Fruit fly (Drosophila melanogaster) whole organism, embryonic: ENCODE measurements around the gene Ugt35E2.
A peak's percentile ranks its signal among the peaks of the same experiment; 100 is the strongest.

ENCODE experiments used
- Ada2b ChIP-seq: fragments of 200-800 bp; sonication (Bioruptor generic); IDR thresholded peaks from 2 replicates; pipeline ENCODE4 v1.3.6; 2022; ENCODE audit warnings: missing biosample characterization, missing genetic modification characterization
- Aef1 ChIP-seq: fragments of 200-800 bp; sonication (Bioruptor generic); IDR thresholded peaks from 3 replicates; pipeline ENCODE4 v1.3.6; 2022; ENCODE audit warnings: missing biosample characterization, missing genetic modification characterization
- Bteb2 ChIP-seq: fragments of 200-800 bp; sonication (Bioruptor generic); optimal IDR thresholded peaks from 2 replicates; lab custom pipeline; 2016; ENCODE audit warnings: missing biosample characterization, missing genetic modification characterization
- CG10267 ChIP-seq: fragments of 200-800 bp; sonication (Bioruptor generic); optimal IDR thresholded peaks from 2 replicates; lab custom pipeline; 2018; ENCODE audit warnings: missing biosample characterization, mild to moderate bottlenecking, missing genetic modification characterization, moderate library complexity
- CG10462 ChIP-seq: fragments of 200-800 bp; sonication (Bioruptor generic); optimal IDR thresholded peaks from 2 replicates; lab custom pipeline; 2016; ENCODE audit warnings: missing biosample characterization, missing genetic modification characterization
- CG12155 ChIP-seq: fragments of 200-800 bp; sonication (Bioruptor generic); optimal IDR thresholded peaks from 3 replicates; lab custom pipeline; 2016; ENCODE audit warnings: missing biosample characterization, missing genetic modification characterization
- CG12299 ChIP-seq: fragments of 200-800 bp; sonication (Bioruptor generic); optimal IDR thresholded peaks from 2 replicates; lab custom pipeline; 2018; ENCODE audit warnings: missing biosample characterization, mild to moderate bottlenecking, missing genetic modification characterization
- CG12391 ChIP-seq: fragments of 200-800 bp; sonication (Bioruptor generic); optimal IDR thresholded peaks from 3 replicates; lab custom pipeline; 2018; ENCODE audit warnings: missing biosample characterization, mild to moderate bottlenecking, missing genetic modification characterization, moderate library complexity
- CG14667 ChIP-seq: fragments of 200-800 bp; sonication (Bioruptor generic); IDR thresholded peaks from 2 replicates; pipeline ENCODE4 v1.3.6; 2022; ENCODE audit warnings: missing biosample characterization, missing genetic modification characterization
- CG1602 ChIP-seq: fragments of 200-800 bp; sonication (Bioruptor generic); optimal IDR thresholded peaks from 3 replicates; lab custom pipeline; 2016; ENCODE audit warnings: missing biosample characterization, missing genetic modification characterization
- CG16813 ChIP-seq: fragments of 200-800 bp; sonication (Bioruptor generic); IDR thresholded peaks from 3 replicates; pipeline ENCODE4 v1.3.6; 2022; ENCODE audit warnings: missing biosample characterization, missing genetic modification characterization; ENCODE audit not compliant: partially characterized antibody
- CG17359 ChIP-seq: fragments of 200-800 bp; sonication (Bioruptor generic); optimal IDR thresholded peaks from 3 replicates; lab custom pipeline; 2018; ENCODE audit warnings: missing biosample characterization, mild to moderate bottlenecking, missing genetic modification characterization, moderate library complexity
- CG17568 ChIP-seq: fragments of 200-800 bp; sonication (Bioruptor generic); optimal IDR thresholded peaks from 2 replicates; lab custom pipeline; 2018; ENCODE audit warnings: missing biosample characterization, mild to moderate bottlenecking, missing genetic modification characterization, moderate library complexity
- CG18011 ChIP-seq: fragments of 200-800 bp; sonication (Bioruptor generic); optimal IDR thresholded peaks from 2 replicates; lab custom pipeline; 2017; ENCODE audit warnings: missing biosample characterization, missing genetic modification characterization, mild to moderate bottlenecking, moderate library complexity, missing genotype
- CG18476 ChIP-seq: fragments of 200-800 bp; sonication (Bioruptor generic); optimal IDR thresholded peaks from 2 replicates; lab custom pipeline; 2016; ENCODE audit warnings: missing biosample characterization, mild to moderate bottlenecking, missing genetic modification characterization
- CG31388 ChIP-seq: fragments of 200-800 bp; sonication (Bioruptor generic); optimal IDR thresholded peaks from 2 replicates; lab custom pipeline; 2016; ENCODE audit warnings: missing biosample characterization, missing genetic modification characterization
- CG3838 ChIP-seq: fragments of 200-800 bp; sonication (Bioruptor generic); optimal IDR thresholded peaks from 3 replicates; lab custom pipeline; 2016; ENCODE audit warnings: missing biosample characterization, missing genetic modification characterization
- CG42726 ChIP-seq: fragments of 200-800 bp; sonication (Bioruptor generic); IDR thresholded peaks from 2 replicates; pipeline ENCODE4 v1.3.6; 2022; ENCODE audit warnings: missing biosample characterization, missing genetic modification characterization; ENCODE audit not compliant: partially characterized antibody
- CG4617 ChIP-seq: fragments of 200-800 bp; sonication (Bioruptor generic); optimal IDR thresholded peaks from 3 replicates; lab custom pipeline; 2016; ENCODE audit warnings: missing biosample characterization, missing genetic modification characterization, borderline replicate concordance
- CG4820 ChIP-seq: fragments of 200-800 bp; sonication (Bioruptor generic); optimal IDR thresholded peaks from 3 replicates; lab custom pipeline; 2016; ENCODE audit warnings: missing biosample characterization, missing genetic modification characterization
- CG7786 ChIP-seq: fragments of 200-800 bp; sonication (Bioruptor generic); optimal IDR thresholded peaks from 2 replicates; lab custom pipeline; 2016; ENCODE audit warnings: missing biosample characterization, missing genetic modification characterization
- CG8089 ChIP-seq: fragments of 200-800 bp; sonication (Bioruptor generic); optimal IDR thresholded peaks from 3 replicates; lab custom pipeline; 2016; ENCODE audit warnings: missing biosample characterization, missing genetic modification characterization
- CG9797 ChIP-seq: fragments of 200-800 bp; sonication (Bioruptor generic); optimal IDR thresholded peaks from 3 replicates; lab custom pipeline; 2018; ENCODE audit warnings: missing biosample characterization, mild to moderate bottlenecking, missing genetic modification characterization
- CG9876 ChIP-seq: fragments of 200-800 bp; sonication (Bioruptor generic); optimal IDR thresholded peaks from 2 replicates; lab custom pipeline; 2016; ENCODE audit warnings: missing biosample characterization, missing genetic modification characterization
- D19B ChIP-seq: fragments of 200-800 bp; sonication (Bioruptor generic); optimal IDR thresholded peaks from 2 replicates; lab custom pipeline; 2017; ENCODE audit warnings: missing biosample characterization, mild to moderate bottlenecking, missing genetic modification characterization
- Dll ChIP-seq: fragments of 200-800 bp; sonication (Bioruptor generic); IDR thresholded peaks from 4 replicates; pipeline ENCODE4 v1.3.6; 2022; ENCODE audit warnings: missing biosample characterization, missing genetic modification characterization; ENCODE audit not compliant: partially characterized antibody
- Elba2 ChIP-seq: fragments of 200-800 bp; sonication (Bioruptor generic); optimal IDR thresholded peaks from 3 replicates; lab custom pipeline; 2016; ENCODE audit warnings: missing biosample characterization, missing genetic modification characterization
- Gug ChIP-seq: fragments of 200-800 bp; sonication (Bioruptor generic); IDR thresholded peaks from 4 replicates; pipeline ENCODE4 v1.3.6; 2022; ENCODE audit warnings: missing biosample characterization, missing genetic modification characterization
- HLH54F ChIP-seq: fragments of 200-800 bp; sonication (Bioruptor generic); optimal IDR thresholded peaks from 3 replicates; lab custom pipeline; 2016; ENCODE audit warnings: missing biosample characterization, missing genetic modification characterization
- Med ChIP-seq: fragments of 200-800 bp; sonication (Bioruptor generic); peaks from one replicate; lab custom pipeline; 2016; ENCODE audit warnings: missing biosample characterization, missing genetic modification characterization, mild to moderate bottlenecking, inconsistent platforms, moderate library complexity
- NK7.1 ChIP-seq: fragments of 200-800 bp; sonication (Bioruptor generic); optimal IDR thresholded peaks from 3 replicates; lab custom pipeline; 2016; ENCODE audit warnings: missing biosample characterization, missing genetic modification characterization
- Xbp1 ChIP-seq: fragments of 200-800 bp; sonication (Bioruptor generic); optimal IDR thresholded peaks from 3 replicates; lab custom pipeline; 2016; ENCODE audit warnings: missing biosample characterization, mild to moderate bottlenecking, missing genetic modification characterization
- ac ChIP-seq: fragments of 200-800 bp; sonication (Bioruptor generic); optimal IDR thresholded peaks from 3 replicates; lab custom pipeline; 2017; ENCODE audit warnings: missing biosample characterization, mild to moderate bottlenecking, missing genetic modification characterization
- ash1 ChIP-seq: fragments of 200-800 bp; sonication (Bioruptor generic); optimal IDR thresholded peaks from 2 replicates; lab custom pipeline; 2018; ENCODE audit warnings: missing biosample characterization, mild to moderate bottlenecking, missing genetic modification characterization
- bigmax ChIP-seq: fragments of 200-800 bp; sonication (Bioruptor generic); optimal IDR thresholded peaks from 2 replicates; lab custom pipeline; 2018; ENCODE audit warnings: missing biosample characterization, mild to moderate bottlenecking, missing genetic modification characterization
- cato ChIP-seq: fragments of 200-800 bp; sonication (Bioruptor generic); optimal IDR thresholded peaks from 2 replicates; lab custom pipeline; 2016; ENCODE audit warnings: missing biosample characterization, missing genetic modification characterization, borderline replicate concordance
- ci ChIP-seq: fragments of 200-800 bp; sonication (Bioruptor generic); IDR thresholded peaks from 3 replicates; pipeline ENCODE4 v1.3.6; 2022; ENCODE audit warnings: missing biosample characterization, missing genetic modification characterization
- jigr1 ChIP-seq: fragments of 200-800 bp; sonication (Bioruptor generic); IDR thresholded peaks from 3 replicates; pipeline ENCODE4 v1.3.6; 2022; ENCODE audit warnings: missing biosample characterization, missing genetic modification characterization
- mam ChIP-seq: fragments of 200-800 bp; sonication (Bioruptor generic); optimal IDR thresholded peaks from 3 replicates; lab custom pipeline; 2016; ENCODE audit warnings: missing biosample characterization, missing genetic modification characterization
- pb ChIP-seq: fragments of 200-800 bp; sonication (Bioruptor generic); optimal IDR thresholded peaks from 3 replicates; lab custom pipeline; 2016; ENCODE audit warnings: missing biosample characterization, missing genetic modification characterization
- pnt ChIP-seq: fragments of 200-800 bp; sonication (Bioruptor generic); optimal IDR thresholded peaks from 3 replicates; lab custom pipeline; 2016; ENCODE audit warnings: missing biosample characterization, missing genetic modification characterization
- schlank ChIP-seq: fragments of 200-800 bp; sonication (Bioruptor generic); optimal IDR thresholded peaks from 2 replicates; lab custom pipeline; 2018; ENCODE audit warnings: missing biosample characterization, mild to moderate bottlenecking, missing genetic modification characterization
- sd ChIP-seq: fragments of 200-800 bp; sonication (Bioruptor generic); optimal IDR thresholded peaks from 3 replicates; lab custom pipeline; 2018; ENCODE audit warnings: missing biosample characterization, mild to moderate bottlenecking, missing genetic modification characterization, moderate library complexity
- ssp ChIP-seq: fragments of 200-800 bp; sonication (Bioruptor generic); IDR thresholded peaks from 2 replicates; pipeline ENCODE4 v1.3.6; 2022; ENCODE audit warnings: missing biosample characterization, missing genetic modification characterization
- stwl ChIP-seq: fragments of 200-800 bp; sonication (Bioruptor generic); optimal IDR thresholded peaks from 3 replicates; lab custom pipeline; 2018; ENCODE audit warnings: missing biosample characterization, mild to moderate bottlenecking, missing genetic modification characterization, moderate library complexity
- unc-4 ChIP-seq: fragments of 200-800 bp; sonication (Bioruptor generic); IDR thresholded peaks from 2 replicates; pipeline ENCODE4 v1.3.6; 2022; ENCODE audit warnings: missing biosample characterization, missing genetic modification characterization; ENCODE audit not compliant: partially characterized antibody
- wek ChIP-seq: fragments of 200-800 bp; sonication (Bioruptor generic); optimal IDR thresholded peaks from 3 replicates; lab custom pipeline; 2018; ENCODE audit warnings: missing biosample characterization, mild to moderate bottlenecking, missing genetic modification characterization, moderate library complexity
- z ChIP-seq: fragments of 200-800 bp; sonication (Bioruptor generic); IDR thresholded peaks from 3 replicates; pipeline ENCODE4 v1.3.6; 2022; ENCODE audit warnings: missing biosample characterization, missing genetic modification characterization
- zen2 ChIP-seq: fragments of 200-800 bp; sonication (Bioruptor generic); IDR thresholded peaks from 3 replicates; pipeline ENCODE4 v1.3.6; 2022; ENCODE audit warnings: missing biosample characterization, missing genetic modification characterization; ENCODE audit not compliant: partially characterized antibody
- zfh2 ChIP-seq: fragments of 200-800 bp; sonication (Bioruptor generic); optimal IDR thresholded peaks from 2 replicates; lab custom pipeline; 2016; ENCODE audit warnings: missing biosample characterization, missing genetic modification characterization

The Ugt35E2 gene

DNA sequence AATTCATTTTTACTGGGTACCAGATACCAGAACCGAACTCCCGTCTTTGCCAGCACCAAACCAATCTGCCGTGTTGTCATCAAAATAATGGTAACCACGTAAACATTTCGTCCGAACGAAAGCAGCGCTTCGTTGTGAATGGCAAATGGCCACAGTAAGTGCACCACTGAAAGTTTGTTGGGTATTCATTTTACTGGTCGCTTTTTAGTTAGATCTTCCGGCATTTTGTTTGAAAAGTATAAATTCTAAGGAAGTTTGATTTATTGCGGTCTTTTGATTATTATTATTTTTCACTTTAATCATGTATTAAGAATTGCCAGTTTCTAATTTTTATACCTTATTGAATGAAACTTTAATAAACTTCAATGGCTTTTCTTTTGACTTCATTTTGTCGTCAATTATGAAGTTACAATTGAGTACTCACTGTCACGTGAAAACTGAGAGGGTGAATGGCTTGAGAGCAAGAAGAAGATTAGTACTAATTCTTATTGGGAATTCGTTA is 46.7 kb upstream of the Ugt35E2 start, which contains the start of gene ZnT86D (continued):
- TF ChIP-seq CG18011 (GFP tag; lab: Kevin White, UChicago) (peak; percentile 8), CG10267 (tag; lab: Kevin White, UChicago) (peak; percentile 54), schlank (tag; lab: Kevin White, UChicago) (peak; percentile 57), cato (GFP tag; lab: Kevin White, UChicago) (no peak), HLH54F (GFP tag; lab: Kevin White, UChicago) (peak; percentile 75), jigr1 (GFP tag; lab: Robert Waterston, UW) (no peak), bigmax (GFP tag; lab: Kevin White, UChicago) (peak; percentile 13), CG17359 (tag; lab: Kevin White, UChicago) (peak; percentile 51), Med (GFP tag; lab: Kevin White, UChicago) (peak; percentile 95), unc-4 (peak; percentile 43; the same call in 1 of the 2 replicates), CG12391 (peak; percentile 75), CG1602 (GFP tag; lab: Kevin White, UChicago) (peak; percentile 80), CG14667 (GFP tag; lab: Robert Waterston, UW) (no peak), NK7.1 (GFP tag; lab: Kevin White, UChicago) (peak; percentile 39), zen2 (GFP tag; lab: Robert Waterston, UW) (no peak), CG31388 (no peak), CG16813 (GFP tag; lab: Robert Waterston, UW) (no peak), Gug (GFP tag; lab: Robert Waterston, UW) (peak; percentile 50; the same call in 2 of the 4 replicates), ssp (GFP tag; lab: Robert Waterston, UW) (no peak), CG4617 (no peak), ash1 (GFP tag; lab: Kevin White, UChicago) (no peak), pb (GFP tag; lab: Kevin White, UChicago) (peak; percentile 48), D19B (GFP tag; lab: Kevin White, UChicago) (peak; percentile 64), CG42726 (no peak), CG17568 (GFP tag; lab: Kevin White, UChicago) (peak; percentile 58), ci (GFP tag; lab: Robert Waterston, UW) (0 out of 3 replicates have a peak, but pooled peaks have one; percentile 55), pnt (GFP tag; lab: Kevin White, UChicago) (peak; percentile 22), sd (tag; lab: Kevin White, UChicago) (peak; percentile 55), CG9876 (GFP tag; lab: Kevin White, UChicago) (no peak), stwl (peak; percentile 58), Ada2b (peak; percentile 36; the same call in 1 of the 2 replicates), CG4820 (GFP tag; lab: Kevin White, UChicago) (peak; percentile 77), CG18476 (peak; percentile 51), mam (GFP tag; lab: Kevin White, UChicago) (peak; percentile 60), CG12299 (tag; lab: Kevin White, UChicago) (peak; percentile 36), Aef1 (GFP tag; lab: Robert Waterston, UW) (peak; percentile 49; the same call in 2 of the 3 replicates), CG10462 (GFP tag; lab: Kevin White, UChicago) (no peak), CG8089 (GFP tag; lab: Kevin White, UChicago) (no peak), wek (no peak), Dll (no peak), zfh2 (GFP tag; lab: Kevin White, UChicago) (peak; percentile 72), CG7786 (GFP tag; lab: Kevin White, UChicago) (peak; percentile 21), ac (GFP tag; lab: Kevin White, UChicago) (no peak), Elba2 (GFP tag; lab: Kevin White, UChicago) (peak; percentile 75), Xbp1 (GFP tag; lab: Kevin White, UChicago) (peak; percentile 54), CG3838 (GFP tag; lab: Kevin White, UChicago) (peak; percentile 26), z (GFP tag; lab: Robert Waterston, UW) (no peak), CG9797 (GFP tag; lab: Kevin White, UChicago) (no peak), Bteb2 (GFP tag; lab: Kevin White, UChicago) (peak; percentile 50), CG12155 (GFP tag; lab: Kevin White, UChicago) (peak; percentile 58)
